Fruit fly (Drosophila melanogaster): ENCODE data around the gene CG32212.
"Not testable (repeated sequence)": the region's sequence is repeated elsewhere in the genome, so short reads cannot be mapped to it uniquely, and the experiment has no call there.

The CG32212 gene

DNA sequence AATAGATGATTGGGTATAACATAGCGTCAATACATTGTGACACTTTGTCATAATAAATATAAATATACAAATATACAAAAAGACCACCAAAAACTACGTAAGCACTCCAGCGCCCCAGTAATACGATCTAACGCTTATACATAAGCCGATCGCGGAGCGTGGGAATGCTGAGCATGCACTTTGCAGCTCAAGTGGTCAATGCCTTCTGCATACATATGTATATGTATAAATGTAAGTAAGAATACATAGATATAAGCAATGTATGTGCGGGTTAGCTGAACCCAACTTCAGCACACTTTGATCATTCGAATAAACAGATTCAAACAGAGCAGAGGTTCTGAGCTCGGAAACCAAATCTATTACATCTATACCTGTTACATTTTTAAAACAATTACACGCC is at the start of gene CG32212:
CG32212 (plus strand) TSS at position 301 of the 400 bp plus-strand sequence.
- TF ChIP-seq CG14655 (GFP tag; optimal IDR thresholded peaks at IDR 0.05); CG4496 (GFP tag; IDR thresholded peaks at IDR 0.05); Snoo (tag; optimal IDR thresholded peaks at IDR 0.05): not testable (repeated sequence)

DNA sequence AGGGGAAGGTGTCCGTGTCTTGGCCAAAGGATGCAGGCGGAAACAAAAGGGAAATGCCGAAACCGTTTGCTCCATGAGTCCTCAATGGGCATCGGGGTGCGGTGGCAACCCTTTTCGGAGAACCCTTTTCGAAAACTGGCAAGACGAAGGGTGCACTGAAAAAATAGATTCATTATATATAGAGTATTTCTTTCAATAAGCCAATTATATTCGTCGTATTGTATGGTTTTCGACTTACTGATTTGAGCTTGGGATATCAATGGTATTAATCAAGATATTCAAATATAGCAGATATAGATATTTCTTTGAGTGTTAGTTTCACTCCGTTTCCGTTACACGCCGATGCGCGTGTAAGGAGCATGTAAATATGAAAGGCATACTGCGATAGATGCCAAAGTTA is 45.1 kb upstream of the CG32212 start:
- peak; percentile 25 for TF ChIP-seq CG9948 (tag; optimal IDR thresholded peaks at IDR 0.05)
- no peak for TF ChIP-seq CG14655 (GFP tag; optimal IDR thresholded peaks at IDR 0.05)
- TF ChIP-seq CG8159 (tag; optimal IDR thresholded peaks at IDR 0.05): peak; percentile 54
- peak; percentile 36 for TF ChIP-seq CG15710 (tag; optimal IDR thresholded peaks at IDR 0.05)
- TF ChIP-seq CG4496 (GFP tag; IDR thresholded peaks at IDR 0.05): peak; percentile 20; the same call in 1 of the 3 replicates

DNA sequence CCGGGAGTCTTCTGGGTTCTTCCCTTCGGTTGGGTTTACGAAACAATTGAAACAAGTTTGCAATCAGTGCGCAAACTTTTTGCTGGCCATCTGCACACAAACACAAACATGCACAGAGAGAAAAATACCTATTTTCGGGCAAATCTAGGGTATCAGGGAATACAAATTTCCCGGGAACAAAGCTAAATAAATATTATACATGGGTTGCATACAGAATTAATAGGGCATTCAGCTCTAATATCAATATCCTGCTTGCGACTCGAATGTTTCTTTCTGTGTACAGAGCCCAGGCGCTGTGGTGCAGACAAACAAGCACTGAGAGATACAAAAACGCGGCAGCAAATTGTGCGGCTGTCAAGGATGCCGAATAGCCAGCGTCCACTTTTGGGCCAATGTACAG is 43.3 kb upstream of the CG32212 start:
- TF ChIP-seq rn (GFP tag; IDR thresholded peaks at IDR 0.05) (no peak), Pif1A (GFP tag; optimal IDR thresholded peaks at IDR 0.05) (no peak), CG12605 (GFP tag; IDR thresholded peaks at IDR 0.05) (no peak), Pif1B (GFP tag; optimal IDR thresholded peaks at IDR 0.05) (no peak), CG34367 (tag; optimal IDR thresholded peaks at IDR 0.05) (peak; percentile 0), CG32121 (GFP tag; IDR thresholded peaks at IDR 0.05) (no peak), CG10348 (GFP tag; IDR thresholded peaks at IDR 0.05) (no peak), CG17806 (tag; optimal IDR thresholded peaks at IDR 0.05) (peak; percentile 32), Snoo (tag; optimal IDR thresholded peaks at IDR 0.05) (no peak), CG4496 (GFP tag; IDR thresholded peaks at IDR 0.05) (0 out of 3 replicates have a peak, but pooled peaks have one; percentile 29), CG8159 (tag; optimal IDR thresholded peaks at IDR 0.05) (peak; percentile 26), gl (tag; optimal IDR thresholded peaks at IDR 0.05) (no peak), Ets98B (GFP tag; IDR thresholded peaks at IDR 0.05) (no peak), D1 (tag; optimal IDR thresholded peaks at IDR 0.05) (no peak), CG14655 (GFP tag; optimal IDR thresholded peaks at IDR 0.05) (no peak), fd96Ca (GFP tag; IDR thresholded peaks at IDR 0.05) (no peak), CG13204 (GFP tag; optimal IDR thresholded peaks at IDR 0.05) (no peak), EcR (GFP tag; optimal IDR thresholded peaks at IDR 0.05) (no peak), CG15710 (tag; optimal IDR thresholded peaks at IDR 0.05) (peak; percentile 22), CG9948 (tag; optimal IDR thresholded peaks at IDR 0.05) (peak; percentile 25), CG8301 (tag; optimal IDR thresholded peaks at IDR 0.05) (no peak)

DNA sequence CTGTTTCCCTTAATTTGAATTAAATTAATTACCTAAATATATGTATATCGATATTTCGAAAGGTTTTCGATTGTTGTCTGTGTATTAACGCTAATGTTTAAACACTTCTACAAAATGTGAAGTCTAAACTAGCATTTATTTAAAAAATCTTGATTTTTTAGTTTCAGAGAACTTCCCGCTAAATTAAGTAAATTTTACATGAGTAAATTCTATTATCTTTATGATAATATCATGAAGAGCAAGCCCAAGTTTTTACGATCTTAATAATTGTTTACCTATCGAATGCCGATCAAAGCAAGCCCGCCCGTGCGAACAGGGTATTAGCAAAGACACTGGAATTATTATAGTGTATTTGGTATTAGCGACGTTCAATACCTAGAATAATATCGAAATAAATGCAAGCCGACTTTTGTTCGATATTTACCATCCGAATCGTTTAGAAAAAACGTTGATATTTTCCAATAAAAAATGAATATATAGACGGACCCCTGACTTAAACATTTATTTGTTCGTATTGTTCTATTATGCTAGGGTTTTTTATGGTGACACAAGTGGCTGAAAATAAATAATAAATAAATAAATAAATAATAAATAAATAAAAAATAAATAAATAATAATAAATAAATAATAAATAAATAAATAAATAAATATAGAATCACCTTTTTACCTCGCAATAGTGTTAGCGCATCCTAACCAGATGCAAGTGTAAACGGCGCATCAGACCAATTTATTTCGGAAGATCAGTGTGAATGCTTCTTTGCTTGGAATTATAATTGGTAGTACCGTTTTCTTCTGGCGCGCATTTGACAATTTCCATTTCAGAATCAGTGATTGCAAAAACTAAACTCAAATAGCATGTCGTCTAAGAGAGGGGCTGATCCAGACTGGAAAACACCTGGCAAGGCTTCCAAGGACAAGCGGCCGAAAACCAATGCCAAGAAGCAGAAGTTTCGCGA is 40.7 kb upstream of the CG32212 start, which contains the start of the genes CG33062 and Chd3:
CG33062 (minus strand) TSS at position 51 of the 956 bp plus-strand sequence.
Chd3 (plus strand) TSS at position 780 of the 956 bp plus-strand sequence.
- TF ChIP-seq CG17806 (tag; optimal IDR thresholded peaks at IDR 0.05) (no peak), CG14655 (GFP tag; optimal IDR thresholded peaks at IDR 0.05) (peak; percentile 40), Pif1A (GFP tag; optimal IDR thresholded peaks at IDR 0.05) (no peak), EcR (GFP tag; optimal IDR thresholded peaks at IDR 0.05) (no peak), D1 (tag; optimal IDR thresholded peaks at IDR 0.05) (no peak), CG13204 (GFP tag; optimal IDR thresholded peaks at IDR 0.05) (no peak), CG8159 (tag; optimal IDR thresholded peaks at IDR 0.05) (peak; percentile 29)

DNA sequence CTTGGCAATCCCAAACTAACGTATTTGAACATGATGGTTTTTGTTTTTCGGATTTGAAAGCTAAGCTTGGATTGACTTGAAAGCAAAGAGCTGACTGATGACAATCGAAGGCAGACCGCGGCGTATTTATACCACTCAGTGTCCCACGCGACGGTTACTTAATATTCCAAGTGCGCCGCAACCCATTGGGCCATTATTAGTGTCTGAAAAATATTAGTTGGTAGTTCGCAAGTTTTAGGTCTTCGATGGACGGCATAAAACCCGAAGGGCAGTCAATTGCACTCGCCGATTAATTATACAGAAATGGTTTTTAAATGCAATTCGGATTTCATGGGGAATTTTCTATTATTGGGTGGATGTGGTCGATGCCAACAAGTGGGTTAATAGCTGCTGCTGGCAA is 22.7 kb upstream of the CG32212 start, which contains the start of gene CG14095:
CG14095 (minus strand) TSS at position 101 of the 400 bp plus-strand sequence.
- no peak for TF ChIP-seq Pif1B (GFP tag; optimal IDR thresholded peaks at IDR 0.05)
- TF ChIP-seq CG34367 (tag; optimal IDR thresholded peaks at IDR 0.05): no peak
- TF ChIP-seq Pif1A (GFP tag; optimal IDR thresholded peaks at IDR 0.05): no peak
- TF ChIP-seq CG17806 (tag; optimal IDR thresholded peaks at IDR 0.05): no peak
- no peak for TF ChIP-seq EcR (GFP tag; optimal IDR thresholded peaks at IDR 0.05)
- TF ChIP-seq CG8159 (tag; optimal IDR thresholded peaks at IDR 0.05): no peak

DNA sequence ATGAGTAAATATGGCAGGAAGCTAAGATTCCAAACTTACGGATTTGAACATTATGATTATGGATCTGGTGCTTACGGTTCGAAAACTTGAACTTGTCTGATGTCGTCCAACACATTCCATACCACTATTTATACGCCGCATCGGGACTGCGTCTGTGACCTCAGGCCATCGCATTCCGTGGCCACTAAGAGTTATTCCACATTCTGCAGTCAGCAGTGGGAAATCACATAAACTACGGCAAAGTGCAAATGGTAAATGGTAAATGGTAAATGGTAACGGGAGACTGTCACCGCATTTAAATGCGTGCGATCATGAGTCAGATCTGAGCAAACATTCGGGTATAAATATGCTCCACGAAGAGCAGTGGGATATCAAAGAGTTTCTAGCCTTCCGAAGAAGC is 20.4 kb upstream of the CG32212 start, which contains the start of the genes CG14096 and CG32214:
CG14096 (minus strand) TSS at position 101 of the 400 bp plus-strand sequence.
CG32214 (plus strand) TSS at position 368 of the 400 bp plus-strand sequence.
- not testable (repeated sequence) for TF ChIP-seq Snoo, CG15710, CG8301 (tag; optimal IDR thresholded peaks at IDR 0.05)

DNA sequence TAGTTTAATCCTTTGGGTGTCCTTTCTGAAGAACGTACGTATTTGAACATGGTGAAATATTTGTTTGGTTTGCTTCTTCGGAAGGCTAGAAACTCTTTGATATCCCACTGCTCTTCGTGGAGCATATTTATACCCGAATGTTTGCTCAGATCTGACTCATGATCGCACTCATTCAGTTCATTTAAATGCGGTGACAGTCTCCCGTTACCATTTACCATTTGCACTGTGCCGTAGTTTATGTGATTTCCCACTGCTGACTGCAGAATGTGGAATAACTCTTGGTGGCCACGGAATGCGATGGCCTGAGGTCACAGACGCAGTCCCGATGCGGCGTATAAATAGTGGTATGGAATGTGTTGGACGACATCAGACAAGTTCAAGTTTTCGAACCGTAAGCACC is 15.2 kb upstream of the CG32212 start, which contains the start of the genes 825-Oak and CG12519:
825-Oak (minus strand) TSS at position 101 of the 400 bp plus-strand sequence.
CG12519 (plus strand) TSS at position 364 of the 400 bp plus-strand sequence.
- TF ChIP-seq rn (GFP tag; IDR thresholded peaks at IDR 0.05); CG8159 (tag; optimal IDR thresholded peaks at IDR 0.05); CG15710 (tag; optimal IDR thresholded peaks at IDR 0.05): not testable (repeated sequence)

All from whole organism, pupa.